Worm (Caenorhabditis elegans) whole organism, early embryonic: ENCODE measurements around the gene tag-280.

Experiments
- B0310.2 ChIP-seq: sonication (generic microtip); optimal IDR thresholded peaks from 2 replicates; lab custom pipeline; 2016; ENCODE audit warnings: mild to moderate bottlenecking, missing genetic modification characterization, missing compliant biosample characterization
- aly-1 ChIP-seq: sonication (generic microtip); optimal IDR thresholded peaks from 2 replicates; lab custom pipeline; 2016; ENCODE audit warnings: missing genetic modification characterization, missing compliant biosample characterization
- ama-1 ChIP-seq: fragments of 150-350 bp; optimal IDR thresholded peaks from 2 replicates; lab custom pipeline; 2014
- ceh-36 ChIP-seq: sonication (generic microtip); optimal IDR thresholded peaks from 2 replicates; lab custom pipeline; 2016; ENCODE audit warnings: missing genetic modification characterization, inconsistent platforms, missing compliant biosample characterization
- ets-7 ChIP-seq: sonication (generic microtip); optimal IDR thresholded peaks from 2 replicates; lab custom pipeline; 2016; ENCODE audit warnings: missing genotype, missing genetic modification characterization, missing compliant biosample characterization
- flt-1 ChIP-seq: fragments of 200-800 bp; sonication (Bioruptor generic); IDR thresholded peaks from 2 replicates; pipeline ENCODE4 v1.3.6; 2022; ENCODE audit warnings: missing genetic modification characterization, missing compliant biosample characterization
- hmbx-1 ChIP-seq: sonication (generic microtip); optimal IDR thresholded peaks from 2 replicates; lab custom pipeline; 2016; ENCODE audit warnings: mild to moderate bottlenecking, missing genetic modification characterization, missing compliant biosample characterization
- hmg-4 ChIP-seq: fragments of 200-800 bp; sonication (Bioruptor generic); optimal IDR thresholded peaks from 2 replicates; lab custom pipeline; 2018; ENCODE audit warnings: mild to moderate bottlenecking, missing genetic modification characterization, missing compliant biosample characterization
- hnd-1 ChIP-seq: sonication (generic microtip); optimal IDR thresholded peaks from 2 replicates; lab custom pipeline; 2016; ENCODE audit warnings: missing genetic modification characterization, missing compliant biosample characterization
- pes-1 ChIP-seq: fragments of 200-800 bp; sonication (Bioruptor generic); IDR thresholded peaks from 2 replicates; pipeline ENCODE4 v1.3.6; 2022; ENCODE audit warnings: missing genetic modification reagents, missing genetic modification characterization, missing compliant biosample characterization
- scrt-1 ChIP-seq: fragments of 200-800 bp; sonication (Bioruptor generic); IDR thresholded peaks from 2 replicates; pipeline ENCODE4 v1.3.6; 2022; ENCODE audit warnings: missing genetic modification characterization, missing compliant biosample characterization
- sea-1 ChIP-seq: fragments of 200-800 bp; sonication (Bioruptor generic); conservative IDR thresholded peaks from 2 replicates; pipeline ENCODE4 v1.3.6; 2022; ENCODE audit warnings: missing genetic modification characterization, missing compliant biosample characterization
- tbx-37 ChIP-seq: fragments of 200-800 bp; sonication (Bioruptor generic); conservative IDR thresholded peaks from 2 replicates; pipeline ENCODE4 v1.3.6; 2022; ENCODE audit warnings: missing genetic modification reagents, missing genetic modification characterization, missing compliant biosample characterization

ce11 chrII:12494067-12494477, 33.6 kb downstream of the tag-280 start:
- TF ChIP-seq ceh-36 (tag; lab: Kevin White, UChicago) (no peak), ama-1 (lab: Kevin White, UChicago) (no peak), tbx-37 (GFP tag; lab: Robert Waterston, UW) (no peak), flt-1 (GFP tag; lab: Robert Waterston, UW) (no peak), pes-1 (no peak), sea-1 (GFP tag; lab: Robert Waterston, UW) (no peak), hmg-4 (no peak), hnd-1 (no peak), ets-7 (no peak), scrt-1 (GFP tag; lab: Robert Waterston, UW) (no peak), B0310.2 (tag; lab: Kevin White, UChicago) (no peak), aly-1 (tag; lab: Kevin White, UChicago) (no peak), hmbx-1 (tag; lab: Kevin White, UChicago) (no peak)
